Fruit fly (Drosophila melanogaster) whole organism, wandering third instar larva: Measurements from ENCODE around the gene in.
A peak's percentile ranks its signal among the peaks of the same experiment; 100 is the strongest.

ENCODE experiments used
- Abd-B ChIP-seq: fragments of >200 bp; optimal IDR thresholded peaks from 2 replicates; lab custom pipeline; 2017; ENCODE audit warnings: missing biosample characterization, missing genetic modification characterization
- CG32264 ChIP-seq: fragments of 200-800 bp; sonication (Bioruptor generic); optimal IDR thresholded peaks from 2 replicates; lab custom pipeline; 2016; ENCODE audit warnings: missing biosample characterization, missing genetic modification characterization
- CG9705 ChIP-seq: fragments of 200-800 bp; sonication (Bioruptor generic); optimal IDR thresholded peaks from 2 replicates; lab custom pipeline; 2018; ENCODE audit warnings: missing biosample characterization, mild to moderate bottlenecking, missing genetic modification characterization
- CrebA ChIP-seq: fragments of 200-800 bp; sonication (Bioruptor generic); optimal IDR thresholded peaks from 2 replicates; lab custom pipeline; 2016; ENCODE audit warnings: missing biosample characterization, mild to moderate bottlenecking, missing genetic modification characterization, borderline replicate concordance
- Dfd ChIP-seq: fragments of >200 bp; optimal IDR thresholded peaks from 2 replicates; lab custom pipeline; 2017; ENCODE audit warnings: missing biosample characterization, missing genetic modification characterization
- Dif ChIP-seq: fragments of 200-275, 200-300 bp; sonication (Bioruptor generic); optimal IDR thresholded peaks from 2 replicates; lab custom pipeline; 2018; ENCODE audit warnings: missing biosample characterization, missing genetic modification characterization; ENCODE audit not compliant: partially characterized antibody
- GATAd ChIP-seq: sonication (Bioruptor generic); optimal IDR thresholded peaks from 2 replicates; lab custom pipeline; 2016; ENCODE audit warnings: missing biosample characterization, missing genetic modification characterization
- HLH106 ChIP-seq: fragments of 200-800 bp; optimal IDR thresholded peaks from 3 replicates; lab custom pipeline; 2019; ENCODE audit warnings: missing biosample characterization, mild to moderate bottlenecking, missing genetic modification characterization, moderate library complexity
- Hnf4 ChIP-seq: fragments of 200-800 bp; sonication (Bioruptor generic); optimal IDR thresholded peaks from 2 replicates; lab custom pipeline; 2016; ENCODE audit warnings: missing biosample characterization, mild to moderate bottlenecking, missing genetic modification characterization
- Hr78 ChIP-seq: fragments of >200 bp; optimal IDR thresholded peaks from 2 replicates; lab custom pipeline; 2017; ENCODE audit warnings: missing biosample characterization, missing genetic modification characterization
- Hr83 ChIP-seq: fragments of 200-300 bp; sonication (Bioruptor generic); optimal IDR thresholded peaks from 2 replicates; lab custom pipeline; 2016; ENCODE audit warnings: missing biosample characterization, mild to moderate bottlenecking, missing genetic modification characterization, moderate library complexity; ENCODE audit not compliant: poor library complexity, severe bottlenecking
- Jra ChIP-seq: sonication (Bioruptor generic); optimal IDR thresholded peaks from 2 replicates; lab custom pipeline; 2016; ENCODE audit warnings: missing biosample characterization, missing genetic modification characterization
- Mio ChIP-seq: sonication (Bioruptor generic); optimal IDR thresholded peaks from 2 replicates; lab custom pipeline; 2016; ENCODE audit warnings: missing biosample characterization, missing genetic modification characterization
- Myc ChIP-seq: fragments of >200 bp; optimal IDR thresholded peaks from 2 replicates; lab custom pipeline; 2017
- OdsH ChIP-seq: fragments of 200-800 bp; sonication (Bioruptor generic); optimal IDR thresholded peaks from 2 replicates; lab custom pipeline; 2016; ENCODE audit warnings: missing biosample characterization, mild to moderate bottlenecking, missing genetic modification characterization
- Rel ChIP-seq, 2 experiments: fragments of 200-800 bp; sonication (Bioruptor generic) in 1 of 2; optimal IDR thresholded peaks; 2 replicates in 1 of 2; 3 replicates in 1 of 2; lab custom pipeline; 2016 to 2019; ENCODE audit warnings: mild to moderate bottlenecking in 2 of 2, missing biosample characterization in 2 of 2, missing genetic modification characterization in 2 of 2, moderate library complexity in 1 of 2
- Sp1 ChIP-seq: fragments of 200-800 bp; sonication (Bioruptor generic); optimal IDR thresholded peaks from 3 replicates; lab custom pipeline; 2019; ENCODE audit warnings: missing biosample characterization, mild to moderate bottlenecking, missing genetic modification characterization, moderate library complexity
- Vsx2 ChIP-seq: fragments of 200-300, 225-300 bp; sonication (Bioruptor generic); optimal IDR thresholded peaks from 2 replicates; lab custom pipeline; 2018; ENCODE audit warnings: missing biosample characterization, missing genetic modification characterization; ENCODE audit not compliant: partially characterized antibody
- br ChIP-seq: fragments of 200-800 bp; sonication (Bioruptor generic); optimal IDR thresholded peaks from 2 replicates; lab custom pipeline; 2016; ENCODE audit warnings: missing biosample characterization, missing genetic modification characterization
- brk ChIP-seq: fragments of 200-800 bp; sonication (Bioruptor generic); optimal IDR thresholded peaks from 2 replicates; lab custom pipeline; 2016; ENCODE audit warnings: missing biosample characterization, mild to moderate bottlenecking, missing genetic modification characterization
- dl ChIP-seq, 2 experiments: fragments of 175-275, 200-275 bp in 1 of 2; fragments of 200-275 bp in 1 of 2; sonication (Bioruptor generic); optimal IDR thresholded peaks; lab custom pipeline; 2018; ENCODE audit warnings: mild to moderate bottlenecking in 2 of 2, missing biosample characterization in 2 of 2, missing genetic modification characterization in 2 of 2, moderate library complexity in 2 of 2; ENCODE audit not compliant: partially characterized antibody in 2 of 2, insufficient read depth in 1 of 2
- dmrt93B ChIP-seq: fragments of 200-800 bp; sonication (Bioruptor generic); optimal IDR thresholded peaks from 2 replicates; lab custom pipeline; 2018; ENCODE audit warnings: missing biosample characterization, mild to moderate bottlenecking, missing genetic modification characterization
- dsf ChIP-seq: sonication (Bioruptor generic); optimal IDR thresholded peaks from 2 replicates; lab custom pipeline; 2016; ENCODE audit warnings: missing biosample characterization, missing genetic modification characterization, borderline replicate concordance
- fru ChIP-seq: fragments of 200-800 bp; sonication (Bioruptor generic); optimal IDR thresholded peaks from 3 replicates; lab custom pipeline; 2016; ENCODE audit warnings: missing biosample characterization, mild to moderate bottlenecking, missing genetic modification characterization
- h ChIP-seq: fragments of 200-800 bp; sonication (Bioruptor generic); optimal IDR thresholded peaks from 3 replicates; lab custom pipeline; 2016; ENCODE audit warnings: missing biosample characterization, mild to moderate bottlenecking, missing genetic modification characterization
- jim ChIP-seq: fragments of 175-275, 200-325 bp; sonication (Bioruptor generic); optimal IDR thresholded peaks from 2 replicates; lab custom pipeline; 2016; ENCODE audit warnings: missing biosample characterization, mild to moderate bottlenecking, missing genetic modification characterization
- lola ChIP-seq: fragments of >200 bp; optimal IDR thresholded peaks from 2 replicates; lab custom pipeline; 2017; ENCODE audit warnings: missing biosample characterization, missing genetic modification characterization
- pan ChIP-seq: fragments of >200 bp; optimal IDR thresholded peaks from 2 replicates; lab custom pipeline; 2017
- psq ChIP-seq: fragments of 200-800 bp; sonication (Bioruptor generic); optimal IDR thresholded peaks from 3 replicates; lab custom pipeline; 2017; ENCODE audit warnings: missing biosample characterization, mild to moderate bottlenecking, missing genetic modification characterization, moderate library complexity
- sage ChIP-seq: fragments of 200-800 bp; sonication (Bioruptor generic); optimal IDR thresholded peaks from 2 replicates; lab custom pipeline; 2016; ENCODE audit warnings: missing biosample characterization, mild to moderate bottlenecking, missing genetic modification characterization
- sv ChIP-seq: fragments of 200-800 bp; sonication (Bioruptor generic); optimal IDR thresholded peaks from 3 replicates; lab custom pipeline; 2016; ENCODE audit warnings: missing biosample characterization, missing genetic modification characterization
- tai ChIP-seq: sonication (Bioruptor generic); optimal IDR thresholded peaks from 2 replicates; lab custom pipeline; 2016; ENCODE audit warnings: missing biosample characterization, missing genetic modification characterization
- usp ChIP-seq: fragments of >200 bp; optimal IDR thresholded peaks from 2 replicates; lab custom pipeline; 2017; ENCODE audit warnings: missing biosample characterization, missing genetic modification characterization
- woc ChIP-seq: sonication (Bioruptor generic); optimal IDR thresholded peaks from 2 replicates; lab custom pipeline; 2016; ENCODE audit warnings: missing biosample characterization, mild to moderate bottlenecking, missing genetic modification characterization

Gene in

dm6 chr3L:20366674-20367372 lies at the start of gene in, which contains the start of gene Toll-9:
TSS of gene in (plus strand) at chr3L:20367198.
TSS of gene Toll-9 (minus strand) at chr3L:20366724.
- TF ChIP-seq Hnf4 (GFP tag; lab: Kevin White, UChicago), result no peak
- TF ChIP-seq Dif, result peak; percentile 40

- TF ChIP-seq Dfd (GFP tag; lab: Kevin White, UChicago) (no peak), woc (GFP tag; lab: Kevin White, UChicago) (no peak), HLH106 (no peak), CG32264 (GFP tag; lab: Kevin White, UChicago) (no peak), Dif (no peak)
These were observed 49.2 kb upstream of the in start for dm6 chr3L:20317751-20318150.

DNA sequence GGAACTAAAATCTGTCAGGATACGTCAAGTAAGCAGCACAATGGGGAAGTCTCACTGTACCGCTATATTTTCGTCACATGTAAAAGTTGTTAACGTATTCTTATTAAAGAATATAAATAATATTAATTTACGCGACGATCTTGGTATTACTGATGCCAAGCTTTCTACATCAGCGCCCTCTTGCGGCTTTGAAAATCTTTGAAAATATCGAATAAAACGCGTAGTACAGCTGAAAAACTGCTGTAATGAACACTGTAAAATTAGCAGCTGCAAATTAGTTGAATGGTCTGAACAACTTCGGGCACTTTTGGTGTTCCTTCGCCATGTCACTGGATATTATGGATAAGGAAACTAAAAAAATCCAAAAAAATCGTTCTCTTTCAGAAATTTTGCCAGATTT lies 47.0 kb upstream of the in start:
- TF ChIP-seq usp (GFP tag; lab: Kevin White, UChicago) (no peak), brk (no peak), Dfd (GFP tag; lab: Kevin White, UChicago) (no peak), br (GFP tag; lab: Kevin White, UChicago) (no peak), psq (no peak), Rel (GFP tag; optimal IDR thresholded peaks at IDR 0.05; lab: Kevin White, UChicago) (no peak), Rel (tag; optimal IDR thresholded peaks at IDR 0.05; lab: Kevin White, UChicago) (no peak), Hr83 (GFP tag; lab: Kevin White, UChicago) (no peak), dmrt93B (GFP tag; lab: Kevin White, UChicago) (no peak), CG9705 (GFP tag; lab: Kevin White, UChicago) (no peak), lola (GFP tag; lab: Kevin White, UChicago) (no peak), sv (GFP tag; lab: Kevin White, UChicago) (no peak), pan (no peak)

- no peak for TF ChIP-seq sage (GFP tag; lab: Kevin White, UChicago)
- no peak for TF ChIP-seq psq
- TF ChIP-seq OdsH, result no peak
- no peak for TF ChIP-seq jim (GFP tag; lab: Kevin White, UChicago)
- no peak for TF ChIP-seq Vsx2 (GFP tag; lab: Kevin White, UChicago)
- no peak for TF ChIP-seq h
- TF ChIP-seq dsf, result no peak
- no peak for TF ChIP-seq Hnf4 (GFP tag; lab: Kevin White, UChicago)
- TF ChIP-seq dmrt93B (GFP tag; lab: Kevin White, UChicago), result no peak
- TF ChIP-seq Jra (GFP tag; lab: Kevin White, UChicago), result no peak
- no peak for TF ChIP-seq Myc (lab: Kevin White, UChicago)
- no peak for TF ChIP-seq dl (GFP tag; optimal IDR thresholded peaks at IDR 0.05; lab: Kevin White, UChicago; ENCODE audit: insufficient read depth in 1 of 2, partially characterized antibody in 2 of 2)
- no peak for TF ChIP-seq GATAd
- no peak for TF ChIP-seq fru (GFP tag; lab: Kevin White, UChicago)
- no peak for TF ChIP-seq Hr78 (GFP tag; lab: Kevin White, UChicago)
- TF ChIP-seq, all 38 proteins: peak for 0
These were observed 46.3 kb upstream of the in start, which contains the start of gene Spn77Bb for dm6 chr3L:20320652-20321051. TSS of gene Spn77Bb (plus strand) at chr3L:20320952.

- TF ChIP-seq fru (GFP tag; lab: Kevin White, UChicago), result no peak
- no peak for TF ChIP-seq Sp1
- TF ChIP-seq dmrt93B (GFP tag; lab: Kevin White, UChicago), result no peak
- TF ChIP-seq HLH106, result no peak
- TF ChIP-seq dsf, result no peak
- no peak for TF ChIP-seq tai (GFP tag; lab: Kevin White, UChicago)
- no peak for TF ChIP-seq Vsx2 (GFP tag; lab: Kevin White, UChicago)
- no peak for TF ChIP-seq CG32264 (GFP tag; lab: Kevin White, UChicago)
- TF ChIP-seq Myc (lab: Kevin White, UChicago), result no peak
- no peak for TF ChIP-seq lola (GFP tag; lab: Kevin White, UChicago)
- no peak for TF ChIP-seq Abd-B (GFP tag; lab: Kevin White, UChicago)
- TF ChIP-seq sv (GFP tag; lab: Kevin White, UChicago), result no peak
- no peak for TF ChIP-seq GATAd
- no peak for TF ChIP-seq CrebA
- no peak for TF ChIP-seq dl (GFP tag; optimal IDR thresholded peaks at IDR 0.05; lab: Kevin White, UChicago; ENCODE audit: insufficient read depth in 1 of 2, partially characterized antibody in 2 of 2)
- TF ChIP-seq br (GFP tag; lab: Kevin White, UChicago), result no peak
- TF ChIP-seq Mio, result no peak
- TF ChIP-seq h, result no peak
- no peak for TF ChIP-seq Rel (GFP tag; optimal IDR thresholded peaks at IDR 0.05; lab: Kevin White, UChicago)
- no peak for TF ChIP-seq Rel (tag; optimal IDR thresholded peaks at IDR 0.05; lab: Kevin White, UChicago)
- no peak for TF ChIP-seq CG9705 (GFP tag; lab: Kevin White, UChicago)
These were observed 24.7 kb upstream of the in start, which contains the start of gene Spn77Bc for dm6 chr3L:20342334-20342733. TSS of gene Spn77Bc (plus strand) at chr3L:20342634.
